Fruit fly (Drosophila melanogaster) whole organism, pupa: ENCODE measurements around the gene CG32755.

Experiments
- CG10348 ChIP-seq: fragments of 200-800 bp; sonication (Bioruptor generic); IDR thresholded peaks from 2 replicates; pipeline ENCODE4 v1.3.6; 2022; ENCODE audit warnings: missing biosample characterization, missing genetic modification characterization
- CG12605 ChIP-seq: fragments of 200-800 bp; sonication (Bioruptor generic); IDR thresholded peaks from 2 replicates; pipeline ENCODE4 v1.3.6; 2022; ENCODE audit warnings: missing biosample characterization, missing genetic modification characterization
- CG13204 ChIP-seq: fragments of 200-800 bp; sonication (Bioruptor generic); optimal IDR thresholded peaks from 2 replicates; lab custom pipeline; 2018; ENCODE audit warnings: missing biosample characterization, mild to moderate bottlenecking, missing genetic modification characterization, moderate library complexity
- CG14655 ChIP-seq: fragments of 200-800 bp; sonication (Bioruptor generic); optimal IDR thresholded peaks from 3 replicates; lab custom pipeline; 2017; ENCODE audit warnings: mild to moderate bottlenecking, missing biosample characterization, missing genetic modification reagents, missing genetic modification characterization
- CG15710 ChIP-seq: fragments of 200-800 bp; sonication (Bioruptor generic); optimal IDR thresholded peaks from 2 replicates; lab custom pipeline; 2018; ENCODE audit warnings: missing biosample characterization, mild to moderate bottlenecking, missing genetic modification characterization, moderate library complexity
- CG17806 ChIP-seq: fragments of 200-800 bp; sonication (Bioruptor generic); optimal IDR thresholded peaks from 2 replicates; lab custom pipeline; 2018; ENCODE audit warnings: missing biosample characterization, mild to moderate bottlenecking, missing genetic modification characterization, moderate library complexity
- CG32121 ChIP-seq: fragments of 200-800 bp; sonication (Bioruptor generic); IDR thresholded peaks from 2 replicates; pipeline ENCODE4 v1.3.6; 2022; ENCODE audit warnings: missing biosample characterization, missing genetic modification characterization
- CG4496 ChIP-seq: fragments of 200-800 bp; sonication (Bioruptor generic); IDR thresholded peaks from 3 replicates; pipeline ENCODE4 v1.3.6; 2022; ENCODE audit warnings: missing biosample characterization, missing genetic modification characterization
- D1 ChIP-seq: fragments of 200-800 bp; sonication (Bioruptor generic); optimal IDR thresholded peaks from 2 replicates; lab custom pipeline; 2018; ENCODE audit warnings: missing biosample characterization, mild to moderate bottlenecking, missing genetic modification characterization, moderate library complexity
- Snoo ChIP-seq: fragments of 200-800 bp; sonication (Bioruptor generic); optimal IDR thresholded peaks from 3 replicates; lab custom pipeline; 2017; ENCODE audit warnings: missing biosample characterization, mild to moderate bottlenecking, missing genetic modification characterization, inconsistent platforms
- fd96Ca ChIP-seq: fragments of 200-800 bp; sonication (Bioruptor generic); IDR thresholded peaks from 3 replicates; pipeline ENCODE4 v1.3.6; 2022; ENCODE audit warnings: missing biosample characterization, missing genetic modification characterization

dm6 chrX:5947870-5948498 is 2.1 kb upstream of the CG32755 start, which contains the start of gene CG6041:
- TF ChIP-seq Snoo (no peak), CG32121 (GFP tag; lab: Robert Waterston, UW) (no peak), CG4496 (GFP tag; lab: Robert Waterston, UW) (no peak), CG17806 (tag; lab: Kevin White, UChicago) (no peak), CG10348 (GFP tag; lab: Robert Waterston, UW) (no peak), CG12605 (no peak), CG14655 (GFP tag; lab: Kevin White, UChicago) (no peak), CG15710 (tag; lab: Kevin White, UChicago) (no peak), D1 (tag; lab: Kevin White, UChicago) (no peak), fd96Ca (no peak), CG13204 (GFP tag; lab: Kevin White, UChicago) (no peak)
